Worm (Caenorhabditis elegans): ENCODE results near the gene T22C8.4.

- no peak for TF ChIP-seq lin-39 (tag; optimal IDR thresholded peaks at IDR 0.05)
- no peak for TF ChIP-seq ztf-11 (tag; optimal IDR thresholded peaks at IDR 0.05)
- no peak for TF ChIP-seq zag-1 (tag; optimal IDR thresholded peaks at IDR 0.05)
- no peak for TF ChIP-seq elt-1 (tag; optimal IDR thresholded peaks at IDR 0.05)
- no peak for TF ChIP-seq elt-3 (tag; optimal IDR thresholded peaks at IDR 0.05)
- no peak for TF ChIP-seq nhr-25 (tag; optimal IDR thresholded peaks at IDR 0.05)
- TF ChIP-seq ama-1 (optimal IDR thresholded peaks at IDR 0.05) = no peak
- TF ChIP-seq ceh-28 (tag; optimal IDR thresholded peaks at IDR 0.05) = no peak
- TF ChIP-seq pha-4 (tag; optimal IDR thresholded peaks at IDR 0.05) = no peak
- no peak for TF ChIP-seq nhr-77 (tag; optimal IDR thresholded peaks at IDR 0.05)
These were observed 4.6 kb upstream of the T22C8.4 start for ce11 chrII:8627907-8628306.
